Worm (Caenorhabditis elegans): Measurements from ENCODE around the gene C47E12.14.

C47E12.14 gene

ce11 chrIV:9993403-9994132, 17.4 kb upstream of the C47E12.14 start:
- TF ChIP-seq nhr-23 (tag; optimal IDR thresholded peaks at IDR 0.05) (no peak), ama-1 (optimal IDR thresholded peaks at IDR 0.05) (peak; percentile 61), pha-4 (tag; optimal IDR thresholded peaks at IDR 0.05) (peak; percentile 67), nhr-11 (tag; optimal IDR thresholded peaks at IDR 0.05) (no peak), zag-1 (tag; optimal IDR thresholded peaks at IDR 0.05) (no peak), nhr-67 (tag; optimal IDR thresholded peaks at IDR 0.05) (no peak), lsy-12 (tag; optimal IDR thresholded peaks at IDR 0.05) (no peak), skn-1 (tag; optimal IDR thresholded peaks at IDR 0.05) (peak; percentile 79), nhr-77 (tag; optimal IDR thresholded peaks at IDR 0.05) (no peak), fos-1 (tag; optimal IDR thresholded peaks at IDR 0.05) (no peak), mml-1 (tag; optimal IDR thresholded peaks at IDR 0.05) (no peak), aly-2 (tag; optimal IDR thresholded peaks at IDR 0.05) (no peak), elt-2 (tag; optimal IDR thresholded peaks at IDR 0.05) (peak; percentile 31), nhr-237 (tag; optimal IDR thresholded peaks at IDR 0.05) (no peak), hmg-11 (tag; optimal IDR thresholded peaks at IDR 0.05) (peak; percentile 20)

- TF ChIP-seq lin-15B (tag; optimal IDR thresholded peaks at IDR 0.05): no peak
- no peak for TF ChIP-seq snpc-4 (tag; optimal IDR thresholded peaks at IDR 0.05)
- no peak for TF ChIP-seq eor-1 (tag; optimal IDR thresholded peaks at IDR 0.05)
- TF ChIP-seq tbx-2 (tag; optimal IDR thresholded peaks at IDR 0.05): no peak
- TF ChIP-seq nfya-1 (tag; optimal IDR thresholded peaks at IDR 0.05; ENCODE audit: insufficient read depth): no peak
- TF ChIP-seq mml-1 (tag; optimal IDR thresholded peaks at IDR 0.05): no peak
- no peak for TF ChIP-seq pqm-1 (tag; optimal IDR thresholded peaks at IDR 0.05)
- peak; percentile 2 for TF ChIP-seq elt-2 (tag; optimal IDR thresholded peaks at IDR 0.05)
- TF ChIP-seq elt-3 (tag; optimal IDR thresholded peaks at IDR 0.05): no peak
- TF ChIP-seq nhr-77 (tag; optimal IDR thresholded peaks at IDR 0.05): no peak
- TF ChIP-seq ztf-4 (tag; optimal IDR thresholded peaks at IDR 0.05): no peak
- TF ChIP-seq fkh-10 (GFP tag; optimal IDR thresholded peaks at IDR 0.05): no peak
- TF ChIP-seq nhr-28 (tag; optimal IDR thresholded peaks at IDR 0.05): no peak
- peak; percentile 12 for TF ChIP-seq lsy-12 (tag; optimal IDR thresholded peaks at IDR 0.05)
Measured at ce11 chrIV:9989416-9989815, 13.2 kb upstream of the C47E12.14 start.

ce11 chrIV:9982895-9983294, 6.7 kb upstream of the C47E12.14 start, which contains the start of gene mam-2:
TSS of gene mam-2 (plus strand) at chrIV:9983195.
- TF ChIP-seq jun-1 (tag; optimal IDR thresholded peaks at IDR 0.05) (no peak), egl-27 (tag; optimal IDR thresholded peaks at IDR 0.05) (no peak), nhr-28 (tag; optimal IDR thresholded peaks at IDR 0.05) (no peak), lin-39 (tag; optimal IDR thresholded peaks at IDR 0.05) (no peak), fkh-10 (GFP tag; optimal IDR thresholded peaks at IDR 0.05) (no peak)

ce11 chrIV:9982226-9982794, 6.1 kb upstream of the C47E12.14 start, which contains the start of gene rrp-1:
TSS of gene rrp-1 (minus strand) at chrIV:9982276.
- TF ChIP-seq lin-15B (tag; optimal IDR thresholded peaks at IDR 0.05) (peak; percentile 4), nhr-237 (tag; optimal IDR thresholded peaks at IDR 0.05) (no peak), ceh-16 (tag; optimal IDR thresholded peaks at IDR 0.05) (no peak), pha-4 (tag; optimal IDR thresholded peaks at IDR 0.05) (no peak), nhr-77 (tag; optimal IDR thresholded peaks at IDR 0.05) (no peak), ceh-28 (tag; optimal IDR thresholded peaks at IDR 0.05) (no peak), ceh-82 (tag; optimal IDR thresholded peaks at IDR 0.05) (no peak), zag-1 (tag; optimal IDR thresholded peaks at IDR 0.05) (no peak), elt-3 (tag; optimal IDR thresholded peaks at IDR 0.05) (no peak), nfya-1 (tag; optimal IDR thresholded peaks at IDR 0.05; ENCODE audit: insufficient read depth) (peak; percentile 6), ama-1 (optimal IDR thresholded peaks at IDR 0.05) (no peak), ztf-11 (tag; optimal IDR thresholded peaks at IDR 0.05) (no peak), ceh-9 (tag; optimal IDR thresholded peaks at IDR 0.05) (no peak), nhr-28 (tag; optimal IDR thresholded peaks at IDR 0.05) (no peak)

All from whole organism, L3 larva.